Fruit fly (Drosophila melanogaster) whole organism, embryonic: ENCODE results near the gene bwa.

ENCODE experiments used
- Asciz ChIP-seq: fragments of 200-800 bp; sonication (Bioruptor generic); optimal IDR thresholded peaks from 2 replicates; lab custom pipeline; 2017; ENCODE audit warnings: missing biosample characterization, mild to moderate bottlenecking, missing genetic modification characterization, missing genetic modification reagents
- Bteb2 ChIP-seq: fragments of 200-800 bp; sonication (Bioruptor generic); optimal IDR thresholded peaks from 2 replicates; lab custom pipeline; 2016; ENCODE audit warnings: missing biosample characterization, missing genetic modification characterization
- CG10209 ChIP-seq: fragments of 200-800 bp; sonication (Bioruptor generic); optimal IDR thresholded peaks from 3 replicates; lab custom pipeline; 2017; ENCODE audit warnings: missing biosample characterization, mild to moderate bottlenecking, missing genetic modification characterization, missing genetic modification reagents
- CG10431 ChIP-seq: fragments of 200-800 bp; sonication (Bioruptor generic); optimal IDR thresholded peaks from 3 replicates; lab custom pipeline; 2018; ENCODE audit warnings: missing biosample characterization, mild to moderate bottlenecking, missing genetic modification characterization
- CG11695 ChIP-seq: fragments of 200-800 bp; sonication (Bioruptor generic); IDR thresholded peaks from 3 replicates; pipeline ENCODE4 v1.3.6; 2022; ENCODE audit warnings: missing biosample characterization, missing genetic modification characterization
- CG12071 ChIP-seq: fragments of 200-800 bp; sonication (Bioruptor generic); optimal IDR thresholded peaks from 3 replicates; lab custom pipeline; 2018; ENCODE audit warnings: missing biosample characterization, mild to moderate bottlenecking, missing genetic modification characterization
- CG1233 ChIP-seq: fragments of 200-800 bp; sonication (Bioruptor generic); optimal IDR thresholded peaks from 4 replicates; lab custom pipeline; 2018; ENCODE audit warnings: missing biosample characterization, mild to moderate bottlenecking, missing genetic modification characterization
- CG13624 ChIP-seq: fragments of 200-800 bp; sonication (Bioruptor generic); optimal IDR thresholded peaks from 2 replicates; lab custom pipeline; 2016; ENCODE audit warnings: missing biosample characterization, missing genetic modification characterization
- CG14860 ChIP-seq: fragments of 200-800 bp; sonication (Bioruptor generic); IDR thresholded peaks from 3 replicates; pipeline ENCODE4 v1.3.6; 2022; ENCODE audit warnings: missing biosample characterization, missing genetic modification characterization; ENCODE audit not compliant: partially characterized antibody
- CG15269 ChIP-seq: fragments of 200-800 bp; sonication (Bioruptor generic); optimal IDR thresholded peaks from 2 replicates; lab custom pipeline; 2018; ENCODE audit warnings: missing biosample characterization, mild to moderate bottlenecking, missing genetic modification characterization, moderate library complexity
- CG15696 ChIP-seq: fragments of 200-800 bp; sonication (Bioruptor generic); optimal IDR thresholded peaks from 2 replicates; lab custom pipeline; 2019; ENCODE audit warnings: missing biosample characterization, mild to moderate bottlenecking, missing genetic modification characterization, moderate library complexity
- CG1792 ChIP-seq: fragments of 200-800 bp; sonication (Bioruptor generic); optimal IDR thresholded peaks from 2 replicates; lab custom pipeline; 2016; ENCODE audit warnings: missing biosample characterization, missing genetic modification characterization
- CG2202 ChIP-seq: fragments of 200-800 bp; sonication (Bioruptor generic); optimal IDR thresholded peaks from 2 replicates; lab custom pipeline; 2018; ENCODE audit warnings: missing biosample characterization, mild to moderate bottlenecking, missing genetic modification characterization
- CG2875 ChIP-seq: fragments of 200-800 bp; sonication (Bioruptor generic); optimal IDR thresholded peaks from 2 replicates; lab custom pipeline; 2017; ENCODE audit warnings: missing biosample characterization, mild to moderate bottlenecking, missing genetic modification characterization, missing genetic modification reagents
- CG30020 ChIP-seq: fragments of 200-800 bp; optimal IDR thresholded peaks from 2 replicates; lab custom pipeline; 2019; ENCODE audit warnings: missing biosample characterization, mild to moderate bottlenecking, missing genetic modification characterization, moderate library complexity
- CG30431 ChIP-seq: fragments of 200-800 bp; sonication (Bioruptor generic); optimal IDR thresholded peaks from 2 replicates; lab custom pipeline; 2017; ENCODE audit warnings: missing biosample characterization, missing genetic modification characterization
- CG3407 ChIP-seq: fragments of 200-800 bp; sonication (Bioruptor generic); optimal IDR thresholded peaks from 2 replicates; lab custom pipeline; 2018; ENCODE audit warnings: missing biosample characterization, mild to moderate bottlenecking, missing genetic modification characterization
- CG4707 ChIP-seq: fragments of 200-800 bp; sonication (Bioruptor generic); optimal IDR thresholded peaks from 2 replicates; lab custom pipeline; 2018; ENCODE audit warnings: missing biosample characterization, mild to moderate bottlenecking, missing genetic modification characterization, moderate library complexity
- CG8924 ChIP-seq: fragments of 200-800 bp; optimal IDR thresholded peaks from 3 replicates; lab custom pipeline; 2019; ENCODE audit warnings: missing biosample characterization, mild to moderate bottlenecking, missing genetic modification characterization, moderate library complexity
- Deaf1 ChIP-seq: fragments of 200-800 bp; optimal IDR thresholded peaks from 3 replicates; lab custom pipeline; 2019; ENCODE audit warnings: missing biosample characterization, mild to moderate bottlenecking, missing genetic modification characterization, moderate library complexity
- Dfd ChIP-seq, 2 experiments: fragments of >200 bp; optimal IDR thresholded peaks; 2 replicates each; lab custom pipeline; 2017; ENCODE audit warnings: missing biosample characterization in 2 of 2, missing genetic modification characterization in 2 of 2
- HHEX ChIP-seq: fragments of 200-800 bp; sonication (Bioruptor generic); optimal IDR thresholded peaks from 3 replicates; lab custom pipeline; 2017; ENCODE audit warnings: missing biosample characterization, mild to moderate bottlenecking, missing genetic modification characterization, missing genetic modification reagents
- Lhr ChIP-seq: fragments of 200-800 bp; sonication (Bioruptor generic); optimal IDR thresholded peaks from 3 replicates; lab custom pipeline; 2017; ENCODE audit warnings: mild to moderate bottlenecking, missing biosample characterization, missing genetic modification reagents, missing genetic modification characterization
- Nf-YB ChIP-seq: fragments of 200-800 bp; sonication (Bioruptor generic); optimal IDR thresholded peaks from 3 replicates; lab custom pipeline; 2019; ENCODE audit warnings: missing biosample characterization, mild to moderate bottlenecking, missing genetic modification characterization, moderate library complexity
- Pdp1 ChIP-seq, 2 experiments: fragments of 200-800 bp; sonication (Bioruptor generic); optimal IDR thresholded peaks; 3 replicates each; lab custom pipeline; 2016; ENCODE audit warnings: missing biosample characterization in 2 of 2, missing genetic modification characterization in 2 of 2, mild to moderate bottlenecking in 1 of 2, moderate library complexity in 1 of 2
- Ravus ChIP-seq: fragments of 200-800 bp; sonication (Bioruptor generic); IDR thresholded peaks from 2 replicates; pipeline ENCODE4 v1.3.6; 2022; ENCODE audit warnings: missing biosample characterization, missing genetic modification characterization
- Trl ChIP-seq, 3 experiments: fragments of >200 bp in 2 of 3; fragments of 200-800 bp in 1 of 3; sonication (Bioruptor generic) in 1 of 3; optimal IDR thresholded peaks; 2 replicates in 1 of 3; 3 replicates in 2 of 3; lab custom pipeline; 2016 to 2017; ENCODE audit warnings: missing biosample characterization in 1 of 3, missing genetic modification characterization in 1 of 3
- amos ChIP-seq: fragments of 200-800 bp; sonication (Bioruptor generic); IDR thresholded peaks from 2 replicates; pipeline ENCODE4 v1.3.6; 2022; ENCODE audit warnings: missing biosample characterization, missing genetic modification characterization; ENCODE audit not compliant: partially characterized antibody
- az2 ChIP-seq: fragments of 200-800 bp; sonication (Bioruptor generic); optimal IDR thresholded peaks from 3 replicates; lab custom pipeline; 2016; ENCODE audit warnings: missing biosample characterization, missing genetic modification characterization
- cato ChIP-seq: fragments of 200-800 bp; sonication (Bioruptor generic); optimal IDR thresholded peaks from 2 replicates; lab custom pipeline; 2016; ENCODE audit warnings: missing biosample characterization, missing genetic modification characterization, borderline replicate concordance
- cg ChIP-seq: fragments of 200-800 bp; sonication (Bioruptor generic); optimal IDR thresholded peaks from 3 replicates; lab custom pipeline; 2019; ENCODE audit warnings: missing biosample characterization, mild to moderate bottlenecking, missing genetic modification characterization, moderate library complexity
- chm ChIP-seq: fragments of 200-800 bp; sonication (Bioruptor generic); IDR thresholded peaks from 2 replicates; pipeline ENCODE4 v1.3.6; 2022; ENCODE audit warnings: missing biosample characterization, missing genetic modification characterization
- ci ChIP-seq: fragments of 200-800 bp; sonication (Bioruptor generic); IDR thresholded peaks from 3 replicates; pipeline ENCODE4 v1.3.6; 2022; ENCODE audit warnings: missing biosample characterization, missing genetic modification characterization
- crc ChIP-seq: fragments of 200-800 bp; sonication (Bioruptor generic); optimal IDR thresholded peaks from 2 replicates; lab custom pipeline; 2016; ENCODE audit warnings: missing biosample characterization, missing genetic modification characterization
- dpn ChIP-seq, 2 experiments: fragments of 200-800 bp; sonication (Bioruptor generic); optimal IDR thresholded peaks; 3 replicates each; lab custom pipeline; 2016; ENCODE audit warnings: missing biosample characterization in 2 of 2, missing genetic modification characterization in 2 of 2
- fd64A ChIP-seq: fragments of 200-800 bp; sonication (Bioruptor generic); optimal IDR thresholded peaks from 3 replicates; lab custom pipeline; 2018; ENCODE audit warnings: missing biosample characterization, mild to moderate bottlenecking, missing genetic modification characterization
- ftz-f1 ChIP-seq: fragments of 200-800 bp; sonication (Bioruptor generic); optimal IDR thresholded peaks from 2 replicates; lab custom pipeline; 2016; ENCODE audit warnings: missing biosample characterization, missing genetic modification characterization
- hth ChIP-seq: fragments of >200 bp; optimal IDR thresholded peaks from 2 replicates; lab custom pipeline; 2017; ENCODE audit warnings: inconsistent platforms
- insv ChIP-seq, 2 experiments: fragments of 200-800 bp; sonication (Bioruptor generic); optimal IDR thresholded peaks; 3 replicates each; lab custom pipeline; 2016 to 2018; ENCODE audit warnings: missing biosample characterization in 2 of 2, missing genetic modification characterization in 2 of 2
- lab ChIP-seq: fragments of 200-800 bp; sonication (Bioruptor generic); optimal IDR thresholded peaks from 3 replicates; lab custom pipeline; 2017; ENCODE audit warnings: missing biosample characterization, missing genetic modification characterization, mild to moderate bottlenecking, moderate library complexity, missing genetic modification reagents
- maf-S ChIP-seq: fragments of 200-800 bp; sonication (Bioruptor generic); optimal IDR thresholded peaks from 2 replicates; lab custom pipeline; 2016; ENCODE audit warnings: missing biosample characterization, missing genetic modification characterization
- mam ChIP-seq: fragments of 200-800 bp; sonication (Bioruptor generic); optimal IDR thresholded peaks from 3 replicates; lab custom pipeline; 2016; ENCODE audit warnings: missing biosample characterization, missing genetic modification characterization
- pb ChIP-seq: fragments of 200-800 bp; sonication (Bioruptor generic); optimal IDR thresholded peaks from 3 replicates; lab custom pipeline; 2016; ENCODE audit warnings: missing biosample characterization, missing genetic modification characterization
- phol ChIP-seq: fragments of 200-800 bp; sonication (Bioruptor generic); optimal IDR thresholded peaks from 3 replicates; lab custom pipeline; 2018; ENCODE audit warnings: missing biosample characterization, mild to moderate bottlenecking, missing genetic modification characterization, moderate library complexity
- pum ChIP-seq: fragments of 200-800 bp; sonication (Bioruptor generic); optimal IDR thresholded peaks from 2 replicates; lab custom pipeline; 2016; ENCODE audit warnings: missing biosample characterization, missing genetic modification characterization
- scrt ChIP-seq: fragments of 200-800 bp; sonication (Bioruptor generic); optimal IDR thresholded peaks from 2 replicates; lab custom pipeline; 2018; ENCODE audit warnings: missing biosample characterization, mild to moderate bottlenecking, missing genetic modification characterization, moderate library complexity
- sens ChIP-seq: fragments of 200-800 bp; sonication (Bioruptor generic); peaks from one replicate; lab custom pipeline; 2016; ENCODE audit warnings: missing biosample characterization, missing genetic modification characterization
- slp2 ChIP-seq: fragments of 200-800 bp; sonication (Bioruptor generic); optimal IDR thresholded peaks from 2 replicates; lab custom pipeline; 2016; ENCODE audit warnings: missing biosample characterization, missing genetic modification characterization
- ssp ChIP-seq: fragments of 200-800 bp; sonication (Bioruptor generic); IDR thresholded peaks from 2 replicates; pipeline ENCODE4 v1.3.6; 2022; ENCODE audit warnings: missing biosample characterization, missing genetic modification characterization
- tna ChIP-seq: fragments of 200-800 bp; sonication (Bioruptor generic); IDR thresholded peaks from 2 replicates; pipeline ENCODE4 v1.3.6; 2022; ENCODE audit warnings: missing biosample characterization, missing genetic modification characterization; ENCODE audit not compliant: partially characterized antibody

bwa gene

DNA sequence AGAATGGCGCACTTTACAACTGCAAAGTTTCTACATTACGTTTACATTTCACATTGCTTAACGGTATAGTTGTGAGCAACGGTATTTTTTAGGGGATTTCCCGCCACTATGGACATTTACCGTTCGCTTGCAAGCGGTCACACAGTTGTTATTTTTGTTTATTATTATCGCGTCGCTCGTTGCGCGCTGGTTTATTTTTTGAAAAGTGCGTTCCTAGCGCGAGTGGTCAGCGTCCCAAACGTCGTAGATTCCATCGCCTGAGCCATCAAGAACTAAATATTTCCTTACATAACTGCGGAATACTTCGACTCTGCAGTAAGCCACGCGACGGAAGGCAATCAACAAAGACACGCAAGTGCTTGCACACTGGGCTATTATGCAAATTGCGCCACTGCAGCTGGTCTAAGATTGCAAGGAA lies at the start of gene bwa (continued):
- peak; percentile 46; the same call in 1 of the 2 replicates for TF ChIP-seq amos
- TF ChIP-seq ssp (GFP tag; lab: Robert Waterston, UW), result no peak
- TF ChIP-seq CG1792 (GFP tag; lab: Kevin White, UChicago), result peak; percentile 4
- TF ChIP-seq CG2875 (GFP tag; lab: Kevin White, UChicago), result no peak
- TF ChIP-seq CG13624 (GFP tag; lab: Kevin White, UChicago), result peak; percentile 35
- no peak for TF ChIP-seq Deaf1
- TF ChIP-seq cg, result peak; percentile 3
- TF ChIP-seq Pdp1 (GFP tag; optimal IDR thresholded peaks at IDR 0.05; lab: Kevin White, UChicago), result peak in 1 of 2 experiments; percentile 78
- peak; percentile 2 for TF ChIP-seq pb (GFP tag; lab: Kevin White, UChicago)
- peak; percentile 32 for TF ChIP-seq CG8924 (tag; lab: Kevin White, UChicago)
- TF ChIP-seq CG1233, result peak; percentile 0
- peak in 1 of 2 experiments; percentile 21 for TF ChIP-seq dpn (GFP tag; optimal IDR thresholded peaks at IDR 0.05; lab: Kevin White, UChicago)
- TF ChIP-seq chm (GFP tag; lab: Robert Waterston, UW), result 0 out of 2 replicates have a peak, but pooled peaks have one; percentile 30
- peak; percentile 86 for TF ChIP-seq Lhr
- TF ChIP-seq, all 482 proteins: peak for 81

DNA sequence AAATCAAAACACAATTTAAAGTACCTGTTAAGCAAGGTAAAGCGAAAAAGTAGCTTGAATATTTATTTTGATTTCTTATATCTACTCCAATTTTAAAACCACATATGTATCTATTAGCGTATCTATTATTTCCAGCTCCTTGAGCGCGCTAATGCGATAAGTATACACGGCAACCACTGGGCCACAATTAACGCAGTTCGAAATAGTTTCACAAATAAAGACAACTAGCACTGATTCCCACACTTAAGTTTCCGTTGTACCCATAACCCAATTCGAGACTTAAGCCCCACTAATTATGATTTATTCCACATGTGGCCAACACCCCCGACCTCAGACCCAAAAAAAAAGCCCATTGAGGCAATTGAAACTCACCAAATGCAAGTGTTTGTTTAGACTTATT lies 49.7 kb upstream of the bwa start:
- TF ChIP-seq slp2 (no peak), CG3407 (GFP tag; lab: Kevin White, UChicago) (peak; percentile 7), CG2202 (no peak), HHEX (GFP tag; lab: Kevin White, UChicago) (peak; percentile 13), tna (GFP tag; lab: Robert Waterston, UW) (no peak), fd64A (GFP tag; lab: Kevin White, UChicago) (peak; percentile 30), maf-S (GFP tag; lab: Kevin White, UChicago) (no peak), CG11695 (GFP tag; lab: Robert Waterston, UW) (no peak), CG15269 (tag; lab: Kevin White, UChicago) (no peak), CG10209 (GFP tag; lab: Kevin White, UChicago) (peak; percentile 5), mam (GFP tag; lab: Kevin White, UChicago) (no peak), CG15696 (tag; lab: Kevin White, UChicago) (no peak), CG4707 (GFP tag; lab: Kevin White, UChicago) (peak; percentile 22), CG30020 (no peak), hth (lab: Kevin White, UChicago) (no peak), scrt (GFP tag; lab: Kevin White, UChicago) (no peak), CG30431 (GFP tag; lab: Kevin White, UChicago) (no peak), az2 (GFP tag; lab: Kevin White, UChicago) (no peak), CG14860 (no peak), Nf-YB (GFP tag; lab: Kevin White, UChicago) (no peak), ftz-f1 (GFP tag; lab: Kevin White, UChicago) (no peak), pum (GFP tag; lab: Kevin White, UChicago) (no peak), Trl (optimal IDR thresholded peaks at IDR 0.05; lab: Kevin White, UChicago) (no peak), Trl (GFP tag; optimal IDR thresholded peaks at IDR 0.05; lab: Kevin White, UChicago) (no peak), Dfd (GFP tag; optimal IDR thresholded peaks at IDR 0.05; lab: Kevin White, UChicago) (no peak), insv (GFP tag; optimal IDR thresholded peaks at IDR 0.05; lab: Kevin White, UChicago) (no peak), Bteb2 (GFP tag; lab: Kevin White, UChicago) (no peak), sens (peak; percentile 55), Asciz (peak; percentile 51), phol (tag; lab: Kevin White, UChicago) (no peak), ci (GFP tag; lab: Robert Waterston, UW) (no peak), crc (GFP tag; lab: Kevin White, UChicago) (no peak), cato (GFP tag; lab: Kevin White, UChicago) (no peak), CG12071 (GFP tag; lab: Kevin White, UChicago) (peak; percentile 37), CG10431 (GFP tag; lab: Kevin White, UChicago) (peak; percentile 15), Ravus (GFP tag; lab: Robert Waterston, UW) (no peak), lab (peak; percentile 40)
